Worm (Caenorhabditis elegans) whole organism, L1 larva: ENCODE results near the gene pdk-1.

Experiments used
- ama-1 ChIP-seq: fragments of 150-350 bp; optimal IDR thresholded peaks from 2 replicates; lab custom pipeline; 2014
- elt-3 ChIP-seq, 6 experiments: fragments of 150-350 bp in 1 of 6; sonication (generic microtip); optimal IDR thresholded peaks; 2 replicates each; lab custom pipeline; 2017 to 2018; ENCODE audit warnings: missing biosample characterization in 6 of 6, missing genetic modification characterization in 6 of 6, inconsistent platforms in 1 of 6
- irx-1 ChIP-seq: sonication (generic microtip); optimal IDR thresholded peaks from 2 replicates; lab custom pipeline; 2016; ENCODE audit warnings: missing genetic modification characterization, missing compliant biosample characterization
- lin-39 ChIP-seq: fragments of 150-350 bp; optimal IDR thresholded peaks from 2 replicates; lab custom pipeline; 2014; ENCODE audit warnings: missing biosample characterization, missing genetic modification reagents, missing genetic modification characterization
- lir-3 ChIP-seq: sonication (generic microtip); optimal IDR thresholded peaks from 2 replicates; lab custom pipeline; 2016; ENCODE audit warnings: mild to moderate bottlenecking, missing genetic modification characterization, moderate library complexity, missing compliant biosample characterization; ENCODE audit not compliant: poor library complexity
- lsy-2 ChIP-seq, 2 experiments: fragments of 150-350 bp; optimal IDR thresholded peaks; 2 replicates each; lab custom pipeline; 2014; ENCODE audit warnings: missing biosample characterization in 2 of 2, missing genetic modification characterization in 2 of 2
- snpc-4 ChIP-seq: fragments of 150-350 bp; optimal IDR thresholded peaks from 2 replicates; lab custom pipeline; 2014; ENCODE audit warnings: missing biosample characterization, missing genetic modification characterization
- sptf-1 ChIP-seq: fragments of 150-350 bp; optimal IDR thresholded peaks from 2 replicates; lab custom pipeline; 2014; ENCODE audit warnings: missing biosample characterization, missing genetic modification characterization
- sup-37 ChIP-seq: fragments of 200-800 bp; sonication (Bioruptor generic); optimal IDR thresholded peaks from 2 replicates; lab custom pipeline; 2018; ENCODE audit warnings: mild to moderate bottlenecking, missing genetic modification characterization, missing compliant biosample characterization
- unc-62 ChIP-seq: fragments of 150-350 bp; optimal IDR thresholded peaks from 2 replicates; lab custom pipeline; 2014; ENCODE audit warnings: missing biosample characterization, missing genetic modification reagents, missing genetic modification characterization
- zag-1 ChIP-seq: fragments of 150-350 bp; optimal IDR thresholded peaks from 2 replicates; lab custom pipeline; 2014; ENCODE audit warnings: missing biosample characterization, missing genetic modification characterization
- ztf-11 ChIP-seq, 2 experiments: sonication (generic microtip); optimal IDR thresholded peaks; 2 replicates each; lab custom pipeline; 2016 to 2017; ENCODE audit warnings: missing genetic modification characterization in 2 of 2, missing biosample characterization in 1 of 2, missing compliant biosample characterization in 1 of 2

DNA sequence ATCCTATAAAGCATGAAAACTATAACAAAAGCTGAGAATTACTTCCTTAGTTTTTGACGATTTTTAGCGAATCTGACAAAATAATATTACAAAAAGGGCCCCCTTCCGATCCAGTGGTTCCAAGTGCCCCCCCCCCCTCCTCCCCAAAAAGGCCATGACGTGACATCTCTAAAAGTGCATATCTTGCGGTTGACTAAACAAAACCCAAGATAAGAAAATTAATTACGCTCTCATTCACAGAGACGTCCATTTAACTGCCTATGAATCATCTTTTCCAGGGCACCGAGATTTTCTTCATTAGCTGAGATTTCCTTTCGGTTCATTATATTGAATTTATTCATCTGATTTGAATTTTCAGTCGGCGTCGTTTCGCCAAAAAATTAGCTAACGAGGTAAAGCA, 21.3 kb upstream of the pdk-1 start, which contains the start of gene inso-1:
- TF ChIP-seq sptf-1 (tag; lab: Kevin White, UChicago) (no peak), lin-39 (tag; lab: Kevin White, UChicago) (no peak), ama-1 (no peak), unc-62 (no peak), zag-1 (tag; lab: Kevin White, UChicago) (no peak), elt-3 (tag; optimal IDR thresholded peaks at IDR 0.05; lab: Kevin White, UChicago) (no peak), lir-3 (tag; lab: Kevin White, UChicago) (no peak), irx-1 (tag; lab: Kevin White, UChicago) (no peak), sup-37 (no peak), lsy-2 (tag; optimal IDR thresholded peaks at IDR 0.05; lab: Kevin White, UChicago) (no peak), snpc-4 (tag; lab: Kevin White, UChicago) (no peak), ztf-11 (tag; optimal IDR thresholded peaks at IDR 0.05; lab: Kevin White, UChicago) (no peak)
